Fruit fly (Drosophila melanogaster) whole organism, embryonic: ENCODE results near the gene Usp8.

Source experiments
- Adf1 ChIP-seq: fragments of 200-800 bp; sonication (Bioruptor generic); IDR thresholded peaks from 2 replicates; pipeline ENCODE4 v1.3.6; 2022; ENCODE audit warnings: missing biosample characterization, missing genetic modification characterization
- CG11093 ChIP-seq: fragments of 200-800 bp; sonication (Bioruptor generic); IDR thresholded peaks from 3 replicates; pipeline ENCODE4 v1.3.6; 2022; ENCODE audit warnings: missing biosample characterization, missing genetic modification characterization
- CG11723 ChIP-seq: fragments of 200-800 bp; sonication (Bioruptor generic); optimal IDR thresholded peaks from 2 replicates; lab custom pipeline; 2017; ENCODE audit warnings: missing biosample characterization, mild to moderate bottlenecking, missing genetic modification characterization
- CG12769 ChIP-seq: fragments of 200-800 bp; sonication (Bioruptor generic); optimal IDR thresholded peaks from 2 replicates; lab custom pipeline; 2019; ENCODE audit warnings: missing biosample characterization, mild to moderate bottlenecking, missing genetic modification characterization, moderate library complexity
- CG15479 ChIP-seq: fragments of 200-800 bp; sonication (Bioruptor generic); optimal IDR thresholded peaks from 3 replicates; lab custom pipeline; 2019; ENCODE audit warnings: missing biosample characterization, mild to moderate bottlenecking, missing genetic modification characterization, moderate library complexity
- CG15601 ChIP-seq: fragments of 200-800 bp; sonication (Bioruptor generic); optimal IDR thresholded peaks from 3 replicates; lab custom pipeline; 2019; ENCODE audit warnings: missing biosample characterization, mild to moderate bottlenecking, missing genetic modification characterization, moderate library complexity
- CG32772 ChIP-seq: fragments of 200-800 bp; sonication (Bioruptor generic); IDR thresholded peaks from 2 replicates; pipeline ENCODE4 v1.3.6; 2022; ENCODE audit warnings: missing biosample characterization, missing genetic modification characterization
- CG3281 ChIP-seq: fragments of 200-800 bp; sonication (Bioruptor generic); optimal IDR thresholded peaks from 3 replicates; lab custom pipeline; 2017; ENCODE audit warnings: missing biosample characterization, mild to moderate bottlenecking, missing genetic modification characterization
- CG42726 ChIP-seq: fragments of 200-800 bp; sonication (Bioruptor generic); IDR thresholded peaks from 2 replicates; pipeline ENCODE4 v1.3.6; 2022; ENCODE audit warnings: missing biosample characterization, missing genetic modification characterization; ENCODE audit not compliant: partially characterized antibody
- CG7745 ChIP-seq: fragments of 200-800 bp; sonication (Bioruptor generic); optimal IDR thresholded peaks from 2 replicates; lab custom pipeline; 2018; ENCODE audit warnings: missing biosample characterization, mild to moderate bottlenecking, missing genetic modification characterization, moderate library complexity
- CG8290 ChIP-seq, 3 experiments: fragments of 200-800 bp; sonication (Bioruptor generic); optimal IDR thresholded peaks; 2 replicates each; lab custom pipeline; 2016 to 2019; ENCODE audit warnings: missing biosample characterization in 3 of 3, missing genetic modification characterization in 3 of 3, mild to moderate bottlenecking in 2 of 3, moderate library complexity in 1 of 3
- CG8478 ChIP-seq: fragments of >200 bp; optimal IDR thresholded peaks from 2 replicates; lab custom pipeline; 2018
- CG9437 ChIP-seq: fragments of 200-800 bp; sonication (Bioruptor generic); optimal IDR thresholded peaks from 2 replicates; lab custom pipeline; 2018; ENCODE audit warnings: missing biosample characterization, mild to moderate bottlenecking, missing genetic modification characterization
- CTCF ChIP-seq: fragments of 200-800 bp; sonication (Bioruptor generic); optimal IDR thresholded peaks from 2 replicates; lab custom pipeline; 2017; ENCODE audit warnings: missing biosample characterization, mild to moderate bottlenecking, missing genetic modification characterization, moderate library complexity
- CrebB ChIP-seq: fragments of 200-800 bp; sonication (Bioruptor generic); optimal IDR thresholded peaks from 3 replicates; lab custom pipeline; 2018; ENCODE audit warnings: missing biosample characterization, mild to moderate bottlenecking, missing genetic modification characterization
- Deaf1 ChIP-seq: fragments of 200-800 bp; optimal IDR thresholded peaks from 3 replicates; lab custom pipeline; 2019; ENCODE audit warnings: missing biosample characterization, mild to moderate bottlenecking, missing genetic modification characterization, moderate library complexity
- Doc2 ChIP-seq: fragments of 200-800 bp; sonication (Bioruptor generic); IDR thresholded peaks from 2 replicates; pipeline ENCODE4 v1.3.6; 2022; ENCODE audit warnings: missing biosample characterization, missing genetic modification characterization
- Fer2 ChIP-seq: fragments of 200-800 bp; sonication (Bioruptor generic); optimal IDR thresholded peaks from 2 replicates; lab custom pipeline; 2018; ENCODE audit warnings: missing biosample characterization, mild to moderate bottlenecking, missing genetic modification characterization, moderate library complexity
- Gug ChIP-seq: fragments of 200-800 bp; sonication (Bioruptor generic); IDR thresholded peaks from 4 replicates; pipeline ENCODE4 v1.3.6; 2022; ENCODE audit warnings: missing biosample characterization, missing genetic modification characterization
- H2.0 ChIP-seq: fragments of 200-800 bp; sonication (Bioruptor generic); IDR thresholded peaks from 2 replicates; pipeline ENCODE4 v1.3.6; 2022; ENCODE audit warnings: missing biosample characterization, missing genetic modification characterization
- Lpt ChIP-seq: fragments of >200 bp; optimal IDR thresholded peaks from 2 replicates; lab custom pipeline; 2018; ENCODE audit warnings: missing biosample characterization, missing genetic modification characterization
- MBD-R2 ChIP-seq: fragments of 200-800 bp; sonication (Bioruptor generic); IDR thresholded peaks from 2 replicates; pipeline ENCODE4 v1.3.6; 2022; ENCODE audit warnings: missing biosample characterization, missing genetic modification characterization
- Max ChIP-seq: fragments of 200-800 bp; sonication (Bioruptor generic); optimal IDR thresholded peaks from 2 replicates; lab custom pipeline; 2016; ENCODE audit warnings: missing biosample characterization, mild to moderate bottlenecking, missing genetic modification characterization
- Nf-YC ChIP-seq: fragments of 200-800 bp; optimal IDR thresholded peaks from 3 replicates; lab custom pipeline; 2019; ENCODE audit warnings: missing biosample characterization, mild to moderate bottlenecking, missing genetic modification characterization, moderate library complexity
- NfI ChIP-seq: fragments of 200-800 bp; sonication (Bioruptor generic); optimal IDR thresholded peaks from 3 replicates; lab custom pipeline; 2018; ENCODE audit warnings: missing biosample characterization, mild to moderate bottlenecking, missing genetic modification characterization, moderate library complexity
- Rfx ChIP-seq: fragments of 200-800 bp; sonication (Bioruptor generic); IDR thresholded peaks from 2 replicates; pipeline ENCODE4 v1.3.6; 2022; ENCODE audit warnings: missing biosample characterization, missing genetic modification characterization
- Vsx1 ChIP-seq: fragments of 200-800 bp; sonication (Bioruptor generic); optimal IDR thresholded peaks from 2 replicates; lab custom pipeline; 2017; ENCODE audit warnings: missing biosample characterization, mild to moderate bottlenecking, missing genetic modification characterization, missing genetic modification reagents
- bbx ChIP-seq: fragments of 200-800 bp; sonication (Bioruptor generic); IDR thresholded peaks from 2 replicates; pipeline ENCODE4 v1.3.6; 2022; ENCODE audit warnings: missing biosample characterization, missing genetic modification characterization; ENCODE audit not compliant: partially characterized antibody
- chinmo ChIP-seq: fragments of 200-800 bp; sonication (Bioruptor generic); IDR thresholded peaks from 4 replicates; pipeline ENCODE4 v1.3.6; 2022; ENCODE audit warnings: missing biosample characterization, missing genetic modification characterization; ENCODE audit not compliant: partially characterized antibody
- crp ChIP-seq, 2 experiments: fragments of 200-800 bp; sonication (Bioruptor generic); optimal IDR thresholded peaks; 2 replicates in 1 of 2; 3 replicates in 1 of 2; lab custom pipeline; 2017; ENCODE audit warnings: missing biosample characterization in 2 of 2, missing genetic modification characterization in 2 of 2, mild to moderate bottlenecking in 1 of 2, moderate library complexity in 1 of 2
- esg ChIP-seq: fragments of 200-800 bp; sonication (Bioruptor generic); conservative IDR thresholded peaks from 2 replicates; pipeline ENCODE4 v1.3.6; 2022; ENCODE audit warnings: missing biosample characterization, missing genetic modification characterization
- exex ChIP-seq: fragments of 200-800 bp; sonication (Bioruptor generic); optimal IDR thresholded peaks from 4 replicates; lab custom pipeline; 2018; ENCODE audit warnings: missing biosample characterization, mild to moderate bottlenecking, missing genetic modification characterization, moderate library complexity
- grau ChIP-seq: fragments of 200-800 bp; optimal IDR thresholded peaks from 3 replicates; lab custom pipeline; 2019; ENCODE audit warnings: missing biosample characterization, mild to moderate bottlenecking, missing genetic modification characterization, moderate library complexity
- gsb-n ChIP-seq: fragments of 200-800 bp; sonication (Bioruptor generic); optimal IDR thresholded peaks from 3 replicates; lab custom pipeline; 2018; ENCODE audit warnings: missing biosample characterization, mild to moderate bottlenecking, missing genetic modification characterization
- h ChIP-seq: fragments of >200 bp; optimal IDR thresholded peaks from 2 replicates; lab custom pipeline; 2017
- ham ChIP-seq: fragments of 200-800 bp; sonication (Bioruptor generic); IDR thresholded peaks from 2 replicates; pipeline ENCODE4 v1.3.6; 2022; ENCODE audit warnings: missing biosample characterization, missing genetic modification characterization
- inv ChIP-seq: fragments of 200-800 bp; sonication (Bioruptor generic); IDR thresholded peaks from 2 replicates; pipeline ENCODE4 v1.3.6; 2022; ENCODE audit warnings: missing biosample characterization, missing genetic modification characterization; ENCODE audit not compliant: partially characterized antibody
- klu ChIP-seq: fragments of 200-800 bp; sonication (Bioruptor generic); IDR thresholded peaks from 2 replicates; pipeline ENCODE4 v1.3.6; 2022; ENCODE audit warnings: missing biosample characterization, missing genetic modification characterization
- kni ChIP-seq: fragments of 200-800 bp; sonication (Bioruptor generic); optimal IDR thresholded peaks from 3 replicates; lab custom pipeline; 2017; ENCODE audit warnings: mild to moderate bottlenecking, missing biosample characterization, missing genetic modification reagents, missing genetic modification characterization
- lab ChIP-seq: fragments of 200-800 bp; sonication (Bioruptor generic); optimal IDR thresholded peaks from 3 replicates; lab custom pipeline; 2017; ENCODE audit warnings: missing biosample characterization, missing genetic modification characterization, mild to moderate bottlenecking, moderate library complexity, missing genetic modification reagents
- nerfin-1 ChIP-seq: fragments of 200-800 bp; sonication (Bioruptor generic); optimal IDR thresholded peaks from 3 replicates; lab custom pipeline; 2019; ENCODE audit warnings: missing biosample characterization, mild to moderate bottlenecking, missing genetic modification characterization, moderate library complexity
- sc ChIP-seq, 3 experiments: fragments of >200 bp in 2 of 3; fragments of 200-800 bp in 1 of 3; sonication (Bioruptor generic) in 1 of 3; optimal IDR thresholded peaks; 2 replicates in 2 of 3; 3 replicates in 1 of 3; lab custom pipeline; 2017; ENCODE audit warnings: mild to moderate bottlenecking in 1 of 3, missing biosample characterization in 1 of 3, missing genetic modification characterization in 1 of 3, missing genetic modification reagents in 1 of 3
- sens ChIP-seq: fragments of 200-800 bp; sonication (Bioruptor generic); peaks from one replicate; lab custom pipeline; 2016; ENCODE audit warnings: missing biosample characterization, missing genetic modification characterization
- sens-2 ChIP-seq: fragments of 200-800 bp; sonication (Bioruptor generic); IDR thresholded peaks from 2 replicates; pipeline ENCODE4 v1.3.6; 2022; ENCODE audit warnings: missing biosample characterization, missing genetic modification characterization
- sima ChIP-seq: fragments of 200-800 bp; sonication (Bioruptor generic); optimal IDR thresholded peaks from 2 replicates; lab custom pipeline; 2016; ENCODE audit warnings: missing biosample characterization, missing genetic modification characterization
- slp2 ChIP-seq: fragments of 200-800 bp; sonication (Bioruptor generic); optimal IDR thresholded peaks from 2 replicates; lab custom pipeline; 2016; ENCODE audit warnings: missing biosample characterization, missing genetic modification characterization
- so ChIP-seq: fragments of 200-800 bp; sonication (Bioruptor generic); IDR thresholded peaks from 3 replicates; pipeline ENCODE4 v1.3.6; 2022; ENCODE audit warnings: missing biosample characterization, missing genetic modification characterization
- stc ChIP-seq: fragments of 200-800 bp; sonication (Bioruptor generic); IDR thresholded peaks from 2 replicates; pipeline ENCODE4 v1.3.6; 2022; ENCODE audit warnings: missing biosample characterization, missing genetic modification characterization
- trem ChIP-seq: fragments of 200-800 bp; optimal IDR thresholded peaks from 3 replicates; lab custom pipeline; 2019; ENCODE audit warnings: missing biosample characterization, mild to moderate bottlenecking, missing genetic modification characterization, moderate library complexity
- unc-4 ChIP-seq: fragments of 200-800 bp; sonication (Bioruptor generic); IDR thresholded peaks from 2 replicates; pipeline ENCODE4 v1.3.6; 2022; ENCODE audit warnings: missing biosample characterization, missing genetic modification characterization; ENCODE audit not compliant: partially characterized antibody
- yki ChIP-seq: fragments of >200 bp; optimal IDR thresholded peaks from 3 replicates; lab custom pipeline; 2018

The Usp8 gene

dm6 chr3R:21163318-21163828 lies 29.3 kb downstream of the Usp8 start, which contains the start of gene CG5810 (continued):
- peak; percentile 23 for TF ChIP-seq lab (GFP tag; lab: Kevin White, UChicago)
- TF ChIP-seq Rfx (GFP tag; lab: Robert Waterston, UW): peak; percentile 12; the same call in 1 of the 2 replicates
- TF ChIP-seq Fer2 (tag; lab: Kevin White, UChicago): no peak
- TF ChIP-seq slp2 (GFP tag; lab: Kevin White, UChicago): no peak
- TF ChIP-seq inv (GFP tag; lab: Robert Waterston, UW): no peak
- no peak for TF ChIP-seq CG9437
- TF ChIP-seq h: no peak
- TF ChIP-seq CG7745 (tag; lab: Kevin White, UChicago): no peak
- TF ChIP-seq CG11093 (GFP tag; lab: Robert Waterston, UW): no peak
- no peak for TF ChIP-seq ham (GFP tag; lab: Robert Waterston, UW)
- peak; percentile 45 for TF ChIP-seq sens (GFP tag; lab: Kevin White, UChicago)
- TF ChIP-seq CG8478 (lab: Kevin White, UChicago): no peak
- TF ChIP-seq yki: no peak
- peak; percentile 96 for TF ChIP-seq chinmo
- peak; percentile 84 for TF ChIP-seq CrebB (tag; lab: Kevin White, UChicago)
- peak; percentile 39 for TF ChIP-seq CG3281 (GFP tag; lab: Kevin White, UChicago)
- no peak for TF ChIP-seq CTCF
- no peak for TF ChIP-seq CG11723 (GFP tag; lab: Kevin White, UChicago)
- no peak for TF ChIP-seq sima
- no peak for TF ChIP-seq klu (GFP tag; lab: Robert Waterston, UW)
- no peak for TF ChIP-seq crp (GFP tag; optimal IDR thresholded peaks at IDR 0.05; lab: Kevin White, UChicago)
- no peak for TF ChIP-seq sc (optimal IDR thresholded peaks at IDR 0.05; lab: Kevin White, UChicago)
- TF ChIP-seq sc (GFP tag; optimal IDR thresholded peaks at IDR 0.05; lab: Kevin White, UChicago): no peak
- TF ChIP-seq CG32772: no peak
- TF ChIP-seq nerfin-1 (tag; lab: Kevin White, UChicago): no peak
- no peak for TF ChIP-seq sens-2 (GFP tag; lab: Robert Waterston, UW)
- TF ChIP-seq Deaf1 (tag; lab: Kevin White, UChicago): no peak
- TF ChIP-seq Gug (GFP tag; lab: Robert Waterston, UW): no peak
- no peak for TF ChIP-seq gsb-n (tag; lab: Kevin White, UChicago)
- TF ChIP-seq Adf1 (GFP tag; lab: Robert Waterston, UW): peak; percentile 52; the same call in 1 of the 2 replicates
- peak; percentile 21 for TF ChIP-seq NfI (GFP tag; lab: Kevin White, UChicago)
- peak; percentile 44 for TF ChIP-seq Vsx1
- TF ChIP-seq stc: no peak
- no peak for TF ChIP-seq MBD-R2 (GFP tag; lab: Robert Waterston, UW)
- no peak for TF ChIP-seq Doc2 (GFP tag; lab: Robert Waterston, UW)
- TF ChIP-seq H2.0 (GFP tag; lab: Robert Waterston, UW): no peak
- no peak for TF ChIP-seq CG15601
- no peak for TF ChIP-seq trem (tag; lab: Kevin White, UChicago)
- peak; percentile 81 for TF ChIP-seq CG12769 (tag; lab: Kevin White, UChicago)
- TF ChIP-seq unc-4 (GFP tag; lab: Robert Waterston, UW): no peak
- TF ChIP-seq grau: peak; percentile 38
- no peak for TF ChIP-seq Lpt (GFP tag; lab: Kevin White, UChicago)
- TF ChIP-seq CG15479 (GFP tag; lab: Kevin White, UChicago): no peak
- no peak for TF ChIP-seq bbx
- no peak for TF ChIP-seq CG42726
- no peak for TF ChIP-seq Max (GFP tag; lab: Kevin White, UChicago)
- TF ChIP-seq CG8290 (GFP tag; optimal IDR thresholded peaks at IDR 0.05; lab: Kevin White, UChicago): no peak
- peak in 1 of 2 experiments; percentile 86 for TF ChIP-seq CG8290 (tag; optimal IDR thresholded peaks at IDR 0.05; lab: Kevin White, UChicago)
- TF ChIP-seq esg: no peak
- TF ChIP-seq kni (GFP tag; lab: Kevin White, UChicago): no peak
- TF ChIP-seq Nf-YC (tag; lab: Kevin White, UChicago): peak; percentile 9
- TF ChIP-seq so (GFP tag; lab: Robert Waterston, UW): no peak; the same call in 2 of the 3 replicates
- TF ChIP-seq exex (tag; lab: Kevin White, UChicago): peak; percentile 91
